Fruit fly (Drosophila melanogaster): ENCODE measurements around the gene ERp44.

Gene ERp44

dm6 chrX:16285186-16285585, 12.3 kb downstream of the ERp44 start (continued):
- TF ChIP-seq Sry-β (GFP tag; optimal IDR thresholded peaks at IDR 0.05) (no peak), Xbp1 (GFP tag; optimal IDR thresholded peaks at IDR 0.05) (peak; percentile 17), her (GFP tag; optimal IDR thresholded peaks at IDR 0.05) (no peak), Rx (GFP tag; IDR thresholded peaks at IDR 0.05) (no peak), Ets65A (GFP tag) (peak; percentile 3), grau (tag; optimal IDR thresholded peaks at IDR 0.05) (peak; percentile 91), CG8359 (GFP tag; optimal IDR thresholded peaks at IDR 0.05; ENCODE audit: borderline replicate concordance) (no peak), schlank (tag; optimal IDR thresholded peaks at IDR 0.05) (no peak), CG18262 (tag; optimal IDR thresholded peaks at IDR 0.05) (peak; percentile 36), lilli (GFP tag; optimal IDR thresholded peaks at IDR 0.05) (peak; percentile 24), lola (GFP tag; optimal IDR thresholded peaks at IDR 0.05) (peak in 1 of 3 experiments; percentile 6), wdn (GFP tag; IDR thresholded peaks at IDR 0.05) (no peak), CG9876 (GFP tag; optimal IDR thresholded peaks at IDR 0.05) (no peak), ash1 (GFP tag; optimal IDR thresholded peaks at IDR 0.05) (no peak), Nf-YA (GFP tag; IDR thresholded peaks at IDR 0.05) (no peak), CG8924 (tag; optimal IDR thresholded peaks at IDR 0.05) (no peak), grn (GFP tag; optimal IDR thresholded peaks at IDR 0.05) (no peak), oc (tag; optimal IDR thresholded peaks at IDR 0.05) (no peak), gcm (GFP tag; optimal IDR thresholded peaks at IDR 0.05) (peak; percentile 4), Ada2b (GFP tag; IDR thresholded peaks at IDR 0.05) (0 out of 2 replicates have a peak, but pooled peaks have one; percentile 21), CG6854 (GFP tag; optimal IDR thresholded peaks at IDR 0.05) (no peak), Med (GFP tag) (peak; percentile 76), cas (GFP tag; IDR thresholded peaks at IDR 0.05) (no peak), CG8290 (GFP tag; optimal IDR thresholded peaks at IDR 0.05) (no peak), CG8290 (tag; optimal IDR thresholded peaks at IDR 0.05) (no peak), CG33213 (GFP tag; optimal IDR thresholded peaks at IDR 0.05) (no peak), CG4854 (GFP tag; optimal IDR thresholded peaks at IDR 0.05) (no peak), Sox100B (GFP tag; optimal IDR thresholded peaks at IDR 0.05) (peak; percentile 1), ranshi (GFP tag; IDR thresholded peaks at IDR 0.05) (0 out of 2 replicates have a peak, but pooled peaks have one; percentile 28), CG6175 (GFP tag; IDR thresholded peaks at IDR 0.05) (no peak), CG14050 (GFP tag; IDR thresholded peaks at IDR 0.05) (no peak), aop (GFP tag; IDR thresholded peaks at IDR 0.05) (no peak), CG34376 (GFP tag; optimal IDR thresholded peaks at IDR 0.05) (no peak), jing (GFP tag; optimal IDR thresholded peaks at IDR 0.05) (no peak), CG6272 (GFP tag; IDR thresholded peaks at IDR 0.05) (no peak), GATAe (GFP tag; conservative IDR thresholded peaks at IDR 0.05) (no peak), CG18599 (GFP tag; optimal IDR thresholded peaks at IDR 0.05) (peak; percentile 12), fru (optimal IDR thresholded peaks at IDR 0.05) (no peak), CG1647 (GFP tag; optimal IDR thresholded peaks at IDR 0.05) (no peak), br (optimal IDR thresholded peaks at IDR 0.05) (no peak), slbo (GFP tag; IDR thresholded peaks at IDR 0.05) (peak; percentile 55), inv (GFP tag; IDR thresholded peaks at IDR 0.05; ENCODE audit: partially characterized antibody) (no peak), Kr (GFP tag; optimal IDR thresholded peaks at IDR 0.05) (no peak), cg (GFP tag; optimal IDR thresholded peaks at IDR 0.05) (no peak), CG34422 (GFP tag; IDR thresholded peaks at IDR 0.05) (no peak), CG13296 (GFP tag; optimal IDR thresholded peaks at IDR 0.05) (peak; percentile 14), prd (optimal IDR thresholded peaks at IDR 0.05) (no peak), prd (GFP tag; IDR thresholded peaks at IDR 0.05) (peak; percentile 22; the same call in 1 of the 3 replicates), CG2875 (GFP tag; optimal IDR thresholded peaks at IDR 0.05) (no peak), ara (GFP tag; IDR thresholded peaks at IDR 0.05) (no peak), CG17359 (tag; optimal IDR thresholded peaks at IDR 0.05) (peak; percentile 20), ttk (GFP tag; IDR thresholded peaks at IDR 0.05) (no peak), gce (GFP tag; IDR thresholded peaks at IDR 0.05) (no peak)

Data from whole organism, embryonic.